Fruit fly (Drosophila melanogaster) whole organism, wandering third instar larva: ENCODE results near the gene Vha55.

Experiments
- Dfd ChIP-seq: fragments of >200 bp; optimal IDR thresholded peaks from 2 replicates; lab custom pipeline; 2017; ENCODE audit warnings: missing biosample characterization, missing genetic modification characterization
- HLH106 ChIP-seq: fragments of 200-800 bp; optimal IDR thresholded peaks from 3 replicates; lab custom pipeline; 2019; ENCODE audit warnings: missing biosample characterization, mild to moderate bottlenecking, missing genetic modification characterization, moderate library complexity
- OdsH ChIP-seq: fragments of 200-800 bp; sonication (Bioruptor generic); optimal IDR thresholded peaks from 2 replicates; lab custom pipeline; 2016; ENCODE audit warnings: missing biosample characterization, mild to moderate bottlenecking, missing genetic modification characterization
- Rel ChIP-seq, 2 experiments: fragments of 200-800 bp; sonication (Bioruptor generic) in 1 of 2; optimal IDR thresholded peaks; 2 replicates in 1 of 2; 3 replicates in 1 of 2; lab custom pipeline; 2016 to 2019; ENCODE audit warnings: mild to moderate bottlenecking in 2 of 2, missing biosample characterization in 2 of 2, missing genetic modification characterization in 2 of 2, moderate library complexity in 1 of 2
- br ChIP-seq: fragments of 200-800 bp; sonication (Bioruptor generic); optimal IDR thresholded peaks from 2 replicates; lab custom pipeline; 2016; ENCODE audit warnings: missing biosample characterization, missing genetic modification characterization
- ey ChIP-seq: fragments of 200-800 bp; sonication (Bioruptor generic); optimal IDR thresholded peaks from 2 replicates; lab custom pipeline; 2016; ENCODE audit warnings: missing biosample characterization, missing genetic modification characterization
- jim ChIP-seq: fragments of 175-275, 200-325 bp; sonication (Bioruptor generic); optimal IDR thresholded peaks from 2 replicates; lab custom pipeline; 2016; ENCODE audit warnings: missing biosample characterization, mild to moderate bottlenecking, missing genetic modification characterization
- lola ChIP-seq: fragments of >200 bp; optimal IDR thresholded peaks from 2 replicates; lab custom pipeline; 2017; ENCODE audit warnings: missing biosample characterization, missing genetic modification characterization
- pan ChIP-seq: fragments of >200 bp; optimal IDR thresholded peaks from 2 replicates; lab custom pipeline; 2017
- rgr ChIP-seq: fragments of 200-800 bp; sonication (Bioruptor generic); optimal IDR thresholded peaks from 3 replicates; lab custom pipeline; 2016; ENCODE audit warnings: missing biosample characterization, mild to moderate bottlenecking, missing genetic modification characterization
- sv ChIP-seq: fragments of 200-800 bp; sonication (Bioruptor generic); optimal IDR thresholded peaks from 3 replicates; lab custom pipeline; 2016; ENCODE audit warnings: missing biosample characterization, missing genetic modification characterization
- usp ChIP-seq: fragments of >200 bp; optimal IDR thresholded peaks from 2 replicates; lab custom pipeline; 2017; ENCODE audit warnings: missing biosample characterization, missing genetic modification characterization

DNA sequence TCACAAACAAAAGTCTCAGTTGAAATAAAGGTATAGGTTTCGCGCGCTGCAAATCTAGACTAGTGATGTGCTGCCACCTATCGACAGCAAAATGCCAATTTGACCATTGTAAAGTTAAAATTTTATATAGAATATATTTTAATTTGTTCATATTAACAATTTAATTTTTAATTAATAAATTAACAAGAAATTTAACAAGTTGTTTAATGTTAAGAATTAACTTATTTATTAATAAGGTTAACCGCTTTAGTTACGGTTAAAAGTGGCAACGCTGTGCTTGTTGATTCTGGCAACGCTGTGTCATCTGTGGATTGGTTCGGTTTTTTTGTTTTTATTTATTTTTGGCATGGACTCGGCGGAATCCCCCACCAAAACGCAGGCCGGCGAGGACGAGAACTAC lies 2.7 kb upstream of the Vha55 start, which contains the start of gene Not10:
- TF ChIP-seq lola (GFP tag; lab: Kevin White, UChicago) = no peak
- no peak for TF ChIP-seq rgr (GFP tag; lab: Kevin White, UChicago)
- no peak for TF ChIP-seq Rel (GFP tag; optimal IDR thresholded peaks at IDR 0.05; lab: Kevin White, UChicago)
- peak; percentile 67 for TF ChIP-seq Rel (tag; optimal IDR thresholded peaks at IDR 0.05; lab: Kevin White, UChicago)
- no peak for TF ChIP-seq Dfd (GFP tag; lab: Kevin White, UChicago)
- no peak for TF ChIP-seq ey (GFP tag; lab: Kevin White, UChicago)
- peak; percentile 35 for TF ChIP-seq sv (GFP tag; lab: Kevin White, UChicago)
- no peak for TF ChIP-seq OdsH (GFP tag; lab: Kevin White, UChicago)
- TF ChIP-seq HLH106 (tag; lab: Kevin White, UChicago) = peak; percentile 60
- TF ChIP-seq usp (GFP tag; lab: Kevin White, UChicago) = no peak
- TF ChIP-seq br = no peak
- TF ChIP-seq jim (GFP tag; lab: Kevin White, UChicago) = no peak
- TF ChIP-seq pan (lab: Kevin White, UChicago) = no peak
